Fruit fly (Drosophila melanogaster): Measurements from ENCODE around the gene aay.
A peak's percentile ranks its signal among the peaks of the same experiment; 100 is the strongest.

aay gene

DNA sequence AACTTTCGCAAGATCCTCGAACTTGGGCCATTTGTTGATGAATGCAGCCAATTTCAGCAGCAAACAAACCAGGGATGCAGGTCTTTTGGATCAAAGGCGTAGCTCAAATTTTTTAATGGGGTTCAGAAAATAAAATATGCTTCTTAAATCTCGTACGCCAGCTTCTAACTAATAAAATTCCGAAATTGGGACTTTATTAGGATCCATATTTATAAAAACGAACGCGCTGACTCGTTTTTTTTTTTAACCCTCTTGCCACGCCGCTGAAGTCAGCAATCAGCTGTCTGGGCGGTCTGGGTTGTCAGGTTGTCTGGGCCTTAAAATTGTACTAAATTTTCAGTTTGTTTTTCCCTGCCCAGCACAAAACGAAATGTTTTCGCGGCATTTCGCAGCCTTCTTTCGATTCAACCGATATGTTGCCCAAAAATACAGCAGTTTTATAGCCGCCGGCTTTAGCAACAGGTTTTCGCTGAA lies 34.6 kb downstream of the aay start, which contains the start of gene CG3437 (continued):
- TF ChIP-seq CG15514 (GFP tag; optimal IDR thresholded peaks at IDR 0.05) = peak; percentile 95
- TF ChIP-seq CG6689 (GFP tag; IDR thresholded peaks at IDR 0.05) = peak; percentile 99
- peak; percentile 98 for TF ChIP-seq Mad (GFP tag; optimal IDR thresholded peaks at IDR 0.05)
- peak; percentile 99 for TF ChIP-seq CG17361 (GFP tag; IDR thresholded peaks at IDR 0.05)
- peak; percentile 100 for TF ChIP-seq CG14441 (GFP tag; IDR thresholded peaks at IDR 0.05)
- TF ChIP-seq CG32772 (GFP tag; IDR thresholded peaks at IDR 0.05) = peak; percentile 100
- peak; percentile 99 for TF ChIP-seq CG32532 (GFP tag; IDR thresholded peaks at IDR 0.05)
- peak; percentile 97 for TF ChIP-seq Lim3 (GFP tag; IDR thresholded peaks at IDR 0.05)
- TF ChIP-seq CG11560 (tag; IDR thresholded peaks at IDR 0.05) = peak; percentile 94
- TF ChIP-seq ind (GFP tag; optimal IDR thresholded peaks at IDR 0.05) = peak; percentile 98
- peak; percentile 96 for TF ChIP-seq CG18262 (tag; optimal IDR thresholded peaks at IDR 0.05)
- TF ChIP-seq ftz-f1 (GFP tag; optimal IDR thresholded peaks at IDR 0.05) = peak; percentile 88
- peak; percentile 99 for TF ChIP-seq CG9215 (GFP tag; IDR thresholded peaks at IDR 0.05)
- no peak for TF ChIP-seq sc (optimal IDR thresholded peaks at IDR 0.05)
- TF ChIP-seq sc (GFP tag; optimal IDR thresholded peaks at IDR 0.05) = peak; percentile 96
- peak; percentile 96 for TF ChIP-seq CG13123 (GFP tag; optimal IDR thresholded peaks at IDR 0.05)
- TF ChIP-seq CG17829 (tag; optimal IDR thresholded peaks at IDR 0.05) = peak; percentile 96
- peak; percentile 99 for TF ChIP-seq sim (GFP tag; IDR thresholded peaks at IDR 0.05)
- TF ChIP-seq CG8478 (optimal IDR thresholded peaks at IDR 0.05) = no peak
- TF ChIP-seq B-H1 (GFP tag; IDR thresholded peaks at IDR 0.05) = peak; percentile 99
- no peak for TF ChIP-seq CG7963 (GFP tag; IDR thresholded peaks at IDR 0.05; ENCODE audit: partially characterized antibody)
- TF ChIP-seq Elba2 (GFP tag; optimal IDR thresholded peaks at IDR 0.05) = peak; percentile 53
- TF ChIP-seq Dref (GFP tag; IDR thresholded peaks at IDR 0.05) = peak; percentile 51
- peak; percentile 98 for TF ChIP-seq onecut (GFP tag; IDR thresholded peaks at IDR 0.05)
- peak; percentile 99 for TF ChIP-seq CG16779 (GFP tag; IDR thresholded peaks at IDR 0.05)
- peak; percentile 97 for TF ChIP-seq Max (GFP tag; optimal IDR thresholded peaks at IDR 0.05)
- TF ChIP-seq Opbp (GFP tag; IDR thresholded peaks at IDR 0.05; ENCODE audit: partially characterized antibody) = peak; percentile 48; the same call in 1 of the 3 replicates
- TF ChIP-seq az2 (GFP tag; optimal IDR thresholded peaks at IDR 0.05) = peak; percentile 99
- TF ChIP-seq pzg (GFP tag; optimal IDR thresholded peaks at IDR 0.05) = peak; percentile 53
- TF ChIP-seq klu (GFP tag; IDR thresholded peaks at IDR 0.05) = peak; percentile 98
- peak; percentile 98 for TF ChIP-seq peb (GFP tag; IDR thresholded peaks at IDR 0.05)
- TF ChIP-seq gsb (GFP tag; IDR thresholded peaks at IDR 0.05) = peak; percentile 99
- TF ChIP-seq CG11504 (tag; optimal IDR thresholded peaks at IDR 0.05) = peak; percentile 98
- TF ChIP-seq HHEX (GFP tag; optimal IDR thresholded peaks at IDR 0.05) = peak; percentile 99
- TF ChIP-seq Mrtf (GFP tag; IDR thresholded peaks at IDR 0.05) = peak; percentile 99
- peak; percentile 100 for TF ChIP-seq dysf (GFP tag; IDR thresholded peaks at IDR 0.05)
- peak; percentile 98 for TF ChIP-seq Hmr (GFP tag; optimal IDR thresholded peaks at IDR 0.05)
- TF ChIP-seq Six4 (GFP tag; optimal IDR thresholded peaks at IDR 0.05) = peak; percentile 97
- TF ChIP-seq CG31224 (GFP tag; IDR thresholded peaks at IDR 0.05) = peak; percentile 97
- TF ChIP-seq insv (GFP tag; optimal IDR thresholded peaks at IDR 0.05) = peak; percentile 26 to 81
- peak; percentile 98 for TF ChIP-seq tin (GFP tag; optimal IDR thresholded peaks at IDR 0.05)
- TF ChIP-seq emc (GFP tag; optimal IDR thresholded peaks at IDR 0.05) = peak; percentile 97
- peak; percentile 97 for TF ChIP-seq CG11398 (GFP tag; optimal IDR thresholded peaks at IDR 0.05)
- peak; percentile 98 for TF ChIP-seq Asciz (GFP tag; optimal IDR thresholded peaks at IDR 0.05)
- no peak for TF ChIP-seq br (optimal IDR thresholded peaks at IDR 0.05)
- peak; percentile 73 for TF ChIP-seq Deaf1 (tag; optimal IDR thresholded peaks at IDR 0.05)
- TF ChIP-seq E2f2 (GFP tag; IDR thresholded peaks at IDR 0.05) = peak; percentile 89
- TF ChIP-seq tgo (GFP tag; IDR thresholded peaks at IDR 0.05) = peak; percentile 99
- peak; percentile 77 for TF ChIP-seq bigmax (GFP tag; optimal IDR thresholded peaks at IDR 0.05)
- peak; percentile 97 for TF ChIP-seq scrt (GFP tag; optimal IDR thresholded peaks at IDR 0.05)
- TF ChIP-seq gcm (GFP tag; optimal IDR thresholded peaks at IDR 0.05) = peak; percentile 97
- TF ChIP-seq CG42726 (GFP tag; IDR thresholded peaks at IDR 0.05; ENCODE audit: partially characterized antibody) = no peak
- peak; percentile 97 for TF ChIP-seq CG7987 (GFP tag; optimal IDR thresholded peaks at IDR 0.05)

Data from whole organism, embryonic.